Worm (Caenorhabditis elegans) whole organism, L4 larva: ENCODE results near the gene nhr-96.

ENCODE experiments used
- F44E2.7 ChIP-seq: fragments of 200-800 bp; sonication (Bioruptor generic); IDR thresholded peaks from 2 replicates; pipeline ENCODE4 v2.1.2; 2022; ENCODE audit warnings: missing genetic modification characterization, missing compliant biosample characterization
- T20F7.1 ChIP-seq: fragments of 200-800 bp; sonication (Bioruptor generic); optimal IDR thresholded peaks from 2 replicates; lab custom pipeline; 2018; ENCODE audit warnings: mild to moderate bottlenecking, missing genetic modification characterization, missing compliant biosample characterization
- Y105C5A.15 ChIP-seq: fragments of 200-800 bp; sonication (Bioruptor generic); IDR thresholded peaks from 2 replicates; pipeline ENCODE4 v1.3.6; 2022; ENCODE audit warnings: missing genetic modification characterization, missing compliant biosample characterization
- Y48G9A.11 ChIP-seq: fragments of 200-800 bp; sonication (Bioruptor generic); IDR thresholded peaks from 2 replicates; pipeline ENCODE4 v1.3.6; 2022; ENCODE audit warnings: missing genetic modification reagents, missing genetic modification characterization, missing compliant biosample characterization
- Y5F2A.4 ChIP-seq: fragments of 200-800 bp; sonication (Bioruptor generic); optimal IDR thresholded peaks from 2 replicates; lab custom pipeline; 2018; ENCODE audit warnings: mild to moderate bottlenecking, missing genetic modification characterization, missing compliant biosample characterization
- aha-1 ChIP-seq: fragments of 150-350 bp; peaks from one replicate; lab custom pipeline; 2014; ENCODE audit warnings: missing biosample characterization, missing genetic modification characterization
- ama-1 ChIP-seq: fragments of 150-350 bp; optimal IDR thresholded peaks from 2 replicates; lab custom pipeline; 2014; ENCODE audit warnings: inconsistent platforms, mixed read lengths
- arid-1 ChIP-seq: fragments of 200-800 bp; sonication (Bioruptor generic); conservative IDR thresholded peaks from 2 replicates; pipeline ENCODE4 v1.3.6; 2022; ENCODE audit warnings: missing genetic modification reagents, missing genetic modification characterization, missing compliant biosample characterization
- attf-4 ChIP-seq: sonication (generic microtip); optimal IDR thresholded peaks from 3 replicates; lab custom pipeline; 2017; ENCODE audit warnings: missing biosample characterization, missing genetic modification characterization
- ceh-28 ChIP-seq: fragments of 150-350 bp; optimal IDR thresholded peaks from 2 replicates; lab custom pipeline; 2014; ENCODE audit warnings: missing biosample characterization, missing genetic modification reagents, missing genetic modification characterization
- ceh-44 ChIP-seq: fragments of 200-800 bp; sonication (Bioruptor generic); IDR thresholded peaks from 2 replicates; pipeline ENCODE4 v1.3.6; 2022; ENCODE audit warnings: missing genetic modification reagents, missing genetic modification characterization, missing compliant biosample characterization
- ceh-82 ChIP-seq: sonication (generic microtip); optimal IDR thresholded peaks from 2 replicates; lab custom pipeline; 2017; ENCODE audit warnings: missing biosample characterization, missing genetic modification characterization
- cey-2 ChIP-seq: sonication (generic microtip); optimal IDR thresholded peaks from 3 replicates; lab custom pipeline; 2017; ENCODE audit warnings: missing genetic modification characterization, mild to moderate bottlenecking, missing compliant biosample characterization, antibody characterized with exemption, borderline replicate concordance; ENCODE audit not compliant: insufficient read depth
- ctbp-1 ChIP-seq: fragments of 200-800 bp; sonication (Bioruptor generic); IDR thresholded peaks from 2 replicates; pipeline ENCODE4 v1.3.6; 2022; ENCODE audit warnings: missing genetic modification reagents, missing genetic modification characterization, missing compliant biosample characterization
- daf-16 ChIP-seq, 3 experiments: sonication (generic microtip); optimal IDR thresholded peaks; 2 replicates each; lab custom pipeline; 2016 to 2017; ENCODE audit warnings: missing genetic modification characterization in 3 of 3, missing genetic modification reagents in 3 of 3, mild to moderate bottlenecking in 2 of 3, missing compliant biosample characterization in 2 of 3, missing biosample characterization in 1 of 3, moderate library complexity in 1 of 3
- dmd-9 ChIP-seq: fragments of 200-800 bp; sonication (Bioruptor generic); IDR thresholded peaks from 2 replicates; pipeline ENCODE4 v1.3.6; 2022; ENCODE audit warnings: missing genetic modification reagents, missing genetic modification characterization, missing compliant biosample characterization
- dve-1 ChIP-seq: sonication (generic microtip); optimal IDR thresholded peaks from 2 replicates; lab custom pipeline; 2017; ENCODE audit warnings: antibody characterized with exemption, mild to moderate bottlenecking, missing genetic modification characterization, missing compliant biosample characterization; ENCODE audit not compliant: insufficient read depth
- egl-43 ChIP-seq: fragments of 200-800 bp; sonication (Bioruptor generic); IDR thresholded peaks from 2 replicates; pipeline ENCODE4 v1.3.6; 2022; ENCODE audit warnings: missing genetic modification reagents, missing genetic modification characterization, missing compliant biosample characterization
- fos-1 ChIP-seq: fragments of 150-350 bp; optimal IDR thresholded peaks from 2 replicates; lab custom pipeline; 2014; ENCODE audit warnings: missing biosample characterization, missing genetic modification characterization
- hif-1 ChIP-seq, 2 experiments: sonication (generic microtip); optimal IDR thresholded peaks; 2 replicates each; lab custom pipeline; 2016 to 2017; ENCODE audit warnings: missing compliant biosample characterization in 2 of 2, missing genetic modification characterization in 2 of 2, missing genetic modification reagents in 2 of 2, missing genotype in 2 of 2, mild to moderate bottlenecking in 1 of 2
- hlh-11 ChIP-seq: fragments of 200-800 bp; sonication (Bioruptor generic); optimal IDR thresholded peaks from 2 replicates; lab custom pipeline; 2018; ENCODE audit warnings: mild to moderate bottlenecking, missing genetic modification characterization, missing compliant biosample characterization
- hlh-30 ChIP-seq: sonication (generic microtip); optimal IDR thresholded peaks from 2 replicates; lab custom pipeline; 2017; ENCODE audit warnings: antibody characterized with exemption, mild to moderate bottlenecking, missing genetic modification characterization, missing compliant biosample characterization; ENCODE audit not compliant: insufficient read depth
- lin-13 ChIP-seq: fragments of 150-350 bp; optimal IDR thresholded peaks from 2 replicates; lab custom pipeline; 2014; ENCODE audit warnings: missing biosample characterization, missing genetic modification reagents, missing genetic modification characterization
- lin-38 ChIP-seq: fragments of 200-800 bp; sonication (Bioruptor generic); IDR thresholded peaks from 2 replicates; pipeline ENCODE4 v1.3.6; 2022; ENCODE audit warnings: missing genetic modification reagents, missing genetic modification characterization, missing compliant biosample characterization
- madf-9 ChIP-seq: fragments of 200-800 bp; sonication (Bioruptor generic); conservative IDR thresholded peaks from 2 replicates; pipeline ENCODE4 v1.3.6; 2022; ENCODE audit warnings: missing genetic modification reagents, missing genetic modification characterization, missing compliant biosample characterization
- mdl-1 ChIP-seq, 2 experiments: fragments of 150-350 bp in 1 of 2; sonication (generic microtip) in 1 of 2; optimal IDR thresholded peaks; 2 replicates each; lab custom pipeline; 2014 to 2017; ENCODE audit warnings: missing biosample characterization in 2 of 2, missing genetic modification characterization in 2 of 2
- mdt-29 ChIP-seq: fragments of 200-800 bp; sonication (Bioruptor generic); IDR thresholded peaks from 2 replicates; pipeline ENCODE4 v1.3.6; 2022; ENCODE audit warnings: missing genetic modification reagents, missing genetic modification characterization, missing compliant biosample characterization
- mxl-2 ChIP-seq: fragments of 200-800 bp; sonication (Bioruptor generic); conservative IDR thresholded peaks from 2 replicates; pipeline ENCODE4 v1.3.6; 2022; ENCODE audit warnings: missing genetic modification reagents, missing genetic modification characterization, missing compliant biosample characterization
- nhr-237 ChIP-seq: sonication (generic microtip); optimal IDR thresholded peaks from 2 replicates; lab custom pipeline; 2017; ENCODE audit warnings: missing biosample characterization, missing genetic modification characterization
- nhr-28 ChIP-seq: fragments of 150-350 bp; optimal IDR thresholded peaks from 2 replicates; lab custom pipeline; 2014; ENCODE audit warnings: missing biosample characterization, missing genetic modification characterization
- nhr-41 ChIP-seq: fragments of 200-800 bp; sonication (Bioruptor generic); IDR thresholded peaks from 2 replicates; pipeline ENCODE4 v1.3.6; 2022; ENCODE audit warnings: missing genetic modification reagents, missing genetic modification characterization, missing compliant biosample characterization
- nhr-6 ChIP-seq: fragments of 150-350 bp; optimal IDR thresholded peaks from 2 replicates; lab custom pipeline; 2014; ENCODE audit warnings: missing biosample characterization, missing genetic modification characterization
- nhr-76 ChIP-seq: fragments of 150-350 bp; optimal IDR thresholded peaks from 2 replicates; lab custom pipeline; 2014; ENCODE audit warnings: missing biosample characterization, missing genetic modification characterization
- php-3 ChIP-seq: fragments of 200-800 bp; sonication (Bioruptor generic); IDR thresholded peaks from 2 replicates; pipeline ENCODE4 v1.3.6; 2022; ENCODE audit warnings: missing genetic modification reagents, missing genetic modification characterization, missing compliant biosample characterization
- pqm-1 ChIP-seq: sonication (generic microtip); optimal IDR thresholded peaks from 2 replicates; lab custom pipeline; 2017; ENCODE audit warnings: missing biosample characterization, missing genetic modification characterization
- saeg-2 ChIP-seq: fragments of 200-800 bp; sonication (Bioruptor generic); IDR thresholded peaks from 2 replicates; pipeline ENCODE4 v1.3.6; 2022; ENCODE audit warnings: missing genetic modification reagents, missing genetic modification characterization, missing compliant biosample characterization
- set-16 ChIP-seq: fragments of 200-800 bp; sonication (Bioruptor generic); IDR thresholded peaks from 2 replicates; pipeline ENCODE4 v1.3.6; 2022; ENCODE audit warnings: missing genetic modification reagents, missing genetic modification characterization, missing compliant biosample characterization
- skn-1 ChIP-seq: fragments of 150-350 bp; optimal IDR thresholded peaks from 2 replicates; lab custom pipeline; 2014; ENCODE audit warnings: missing biosample characterization, missing genetic modification characterization
- snpc-1.2 ChIP-seq: fragments of 200-800 bp; sonication (Bioruptor generic); IDR thresholded peaks from 2 replicates; pipeline ENCODE4 v1.3.6; 2022; ENCODE audit warnings: missing genetic modification reagents, missing genetic modification characterization, missing compliant biosample characterization
- snpc-4 ChIP-seq: fragments of 150-350 bp; optimal IDR thresholded peaks from 2 replicates; lab custom pipeline; 2014; ENCODE audit warnings: missing biosample characterization, missing genetic modification characterization
- spr-3 ChIP-seq: fragments of 200-800 bp; sonication (Bioruptor generic); optimal IDR thresholded peaks from 2 replicates; lab custom pipeline; 2018; ENCODE audit warnings: mild to moderate bottlenecking, missing genetic modification characterization, missing compliant biosample characterization
- tag-97 ChIP-seq: fragments of 200-800 bp; sonication (Bioruptor generic); IDR thresholded peaks from 2 replicates; pipeline ENCODE4 v1.3.6; 2022; ENCODE audit warnings: missing genetic modification characterization, missing compliant biosample characterization
- unc-62 ChIP-seq, 3 experiments: fragments of 150-350 bp in 1 of 3; sonication (generic microtip); optimal IDR thresholded peaks in 2 of 3; peaks in 1 of 3; 1 replicate in 1 of 3; 2 replicates in 2 of 3; lab custom pipeline; 2014 to 2017; ENCODE audit warnings: missing biosample characterization in 3 of 3, missing genetic modification characterization in 3 of 3, missing genetic modification reagents in 3 of 3, missing genotype in 1 of 3
- zag-1 ChIP-seq: fragments of 150-350 bp; optimal IDR thresholded peaks from 2 replicates; lab custom pipeline; 2014; ENCODE audit warnings: missing biosample characterization, missing genetic modification characterization
- zip-2 ChIP-seq: fragments of 150-350 bp; optimal IDR thresholded peaks from 2 replicates; lab custom pipeline; 2014; ENCODE audit warnings: missing biosample characterization, missing genetic modification characterization

Gene nhr-96

DNA sequence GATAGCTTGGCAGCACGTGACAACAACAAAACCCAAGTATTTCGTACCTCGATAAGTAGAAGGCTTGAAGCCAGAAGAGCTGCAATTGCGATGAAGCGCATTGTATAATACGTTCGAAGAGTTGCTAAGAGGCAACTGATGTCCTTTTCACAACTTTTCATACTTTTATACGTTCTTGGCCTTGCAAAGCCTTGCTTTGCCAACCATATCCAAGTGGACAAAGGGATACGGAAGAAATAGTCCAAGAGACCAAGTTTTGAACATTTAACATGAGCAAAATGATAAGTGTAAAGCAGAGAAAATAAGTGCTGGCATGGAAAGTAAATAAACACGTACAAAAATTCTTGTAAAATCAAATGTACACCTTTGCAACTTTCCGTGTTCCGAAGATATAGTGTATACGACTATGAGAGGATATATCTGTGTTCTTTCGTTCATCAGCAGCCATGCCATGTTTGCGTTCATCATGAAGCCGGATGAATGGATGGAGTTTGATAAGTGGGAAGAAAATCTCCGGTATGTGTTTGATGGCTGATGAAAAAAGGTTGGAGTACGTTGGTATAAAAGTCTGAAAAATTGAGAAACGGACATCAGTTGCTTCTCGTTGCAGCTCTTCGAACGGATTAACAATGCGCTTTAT lies 41.1 kb downstream of the nhr-96 start, which contains the start of the genes Y5H2A.4 and abu-4:
Y5H2A.4 (minus strand) TSS at position 101 of the 640 bp plus-strand sequence.
abu-4 (plus strand) TSS at position 590 of the 640 bp plus-strand sequence.
- TF ChIP-seq Y105C5A.15 (GFP tag; lab: Robert Waterston, UW) (no peak), unc-62 (GFP tag; optimal IDR thresholded peaks at IDR 0.05 in 1 of 2; lab: Kevin White, UChicago) (peak in 1 of 2 experiments; percentile 86), unc-62 (tag; optimal IDR thresholded peaks at IDR 0.05; lab: Kevin White, UChicago) (no peak)

DNA sequence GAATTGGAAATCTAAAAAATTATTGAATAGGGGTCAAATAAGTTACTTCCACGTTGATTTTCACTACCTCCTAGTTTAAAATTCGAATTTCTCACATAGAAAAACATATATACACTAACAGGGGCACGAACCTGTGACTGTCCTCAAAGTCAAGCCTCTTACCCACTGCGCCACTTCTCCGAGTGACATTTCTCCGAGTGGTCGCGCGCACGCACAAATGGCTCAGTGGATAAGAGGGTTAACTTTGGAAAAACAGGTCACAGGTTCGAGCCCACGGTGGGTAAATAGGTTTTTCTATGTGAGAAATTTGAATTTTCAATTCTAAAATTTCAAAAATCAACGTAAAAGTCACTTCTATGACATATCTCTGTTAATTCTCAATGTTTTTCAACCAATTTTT lies 44.0 kb downstream of the nhr-96 start:
- no peak for TF ChIP-seq mxl-2 (GFP tag; lab: Robert Waterston, UW)
- TF ChIP-seq hif-1 (tag; optimal IDR thresholded peaks at IDR 0.05; lab: Kevin White, UChicago) = no peak
- peak; percentile 34 for TF ChIP-seq hlh-30 (tag; lab: Kevin White, UChicago)
- TF ChIP-seq dve-1 = peak; percentile 3
- no peak for TF ChIP-seq nhr-76 (tag; lab: Kevin White, UChicago)
- TF ChIP-seq nhr-6 (tag; lab: Kevin White, UChicago) = no peak
- no peak for TF ChIP-seq lin-38 (GFP tag; lab: Robert Waterston, UW)
- TF ChIP-seq lin-13 (GFP tag; lab: Kevin White, UChicago) = peak; percentile 26
- TF ChIP-seq dmd-9 (GFP tag; lab: Robert Waterston, UW) = no peak
- TF ChIP-seq skn-1 (tag; lab: Kevin White, UChicago) = no peak
- TF ChIP-seq Y48G9A.11 (GFP tag; lab: Robert Waterston, UW) = 0 out of 2 replicates have a peak, but pooled peaks have one; percentile 43
- TF ChIP-seq saeg-2 (GFP tag; lab: Robert Waterston, UW) = no peak

DNA sequence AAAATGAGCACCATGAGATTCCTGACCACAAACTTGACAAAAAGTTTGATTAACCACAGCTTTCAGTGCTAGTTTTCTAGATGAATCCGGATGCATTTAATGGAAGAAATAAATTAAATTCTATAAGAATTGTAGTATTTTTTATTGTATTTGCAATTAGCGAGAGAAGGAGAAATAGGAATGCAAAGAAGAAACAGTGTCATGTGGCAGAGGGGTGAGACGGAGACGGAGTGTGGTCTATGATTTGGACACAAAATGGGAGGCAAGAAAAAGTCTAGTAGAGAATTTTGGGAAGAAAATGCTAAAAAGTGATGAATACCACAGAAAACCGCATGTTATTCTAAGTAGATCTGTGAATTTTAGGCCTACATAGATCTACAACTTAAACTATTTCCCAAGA lies 44.8 kb downstream of the nhr-96 start, which contains the start of gene nhr-59:
nhr-59 (minus strand) TSS at position 214 of the 400 bp plus-strand sequence.
- TF ChIP-seq dmd-9 (GFP tag; lab: Robert Waterston, UW) (no peak), ctbp-1 (GFP tag; lab: Robert Waterston, UW) (no peak), Y105C5A.15 (GFP tag; lab: Robert Waterston, UW) (no peak), zip-2 (tag; lab: Kevin White, UChicago) (no peak), mdl-1 (tag; optimal IDR thresholded peaks at IDR 0.05; lab: Kevin White, UChicago) (peak in 1 of 2 experiments; percentile 9), ceh-82 (tag; lab: Kevin White, UChicago) (no peak), fos-1 (tag; lab: Kevin White, UChicago) (no peak), aha-1 (tag; lab: Kevin White, UChicago) (peak; percentile 23), daf-16 (GFP tag; optimal IDR thresholded peaks at IDR 0.05; lab: Kevin White, UChicago) (no peak), daf-16 (tag; optimal IDR thresholded peaks at IDR 0.05; lab: Kevin White, UChicago) (no peak), madf-9 (no peak), nhr-28 (tag; lab: Kevin White, UChicago) (peak; percentile 88), ama-1 (no peak), hlh-30 (tag; lab: Kevin White, UChicago) (peak; percentile 81), tag-97 (GFP tag; lab: Robert Waterston, UW) (no peak), dve-1 (no peak), nhr-41 (GFP tag; lab: Robert Waterston, UW) (no peak), skn-1 (tag; lab: Kevin White, UChicago) (no peak), pqm-1 (tag; lab: Kevin White, UChicago) (peak; percentile 17), snpc-4 (tag; lab: Kevin White, UChicago) (no peak), set-16 (GFP tag; lab: Robert Waterston, UW) (no peak), nhr-6 (tag; lab: Kevin White, UChicago) (no peak), arid-1 (GFP tag; lab: Robert Waterston, UW) (no peak), nhr-237 (no peak), ceh-28 (tag; lab: Kevin White, UChicago) (no peak), ceh-44 (no peak), Y5F2A.4 (GFP tag; lab: Kevin White, UChicago) (no peak), T20F7.1 (GFP tag; lab: Kevin White, UChicago) (no peak), snpc-1.2 (GFP tag; lab: Robert Waterston, UW) (no peak), hlh-11 (tag; lab: Kevin White, UChicago) (peak; percentile 42), spr-3 (no peak), zag-1 (tag; lab: Kevin White, UChicago) (no peak), php-3 (GFP tag; lab: Robert Waterston, UW) (no peak), egl-43 (no peak), cey-2 (tag; lab: Kevin White, UChicago) (no peak), F44E2.7 (no peak), attf-4 (tag; lab: Kevin White, UChicago) (no peak), mdt-29 (GFP tag; lab: Robert Waterston, UW) (no peak)
